Worm (Caenorhabditis elegans) whole organism, young adult: Measurements from ENCODE around the gene W02F12.2.

ENCODE experiments used
- C17E4.6 ChIP-seq: fragments of 200-800 bp; sonication (Bioruptor generic); IDR thresholded peaks from 2 replicates; pipeline ENCODE4 v1.3.6; 2022; ENCODE audit warnings: missing genetic modification reagents, missing genetic modification characterization, missing compliant biosample characterization
- F23B12.7 ChIP-seq: sonication (generic microtip); optimal IDR thresholded peaks from 2 replicates; lab custom pipeline; 2017; ENCODE audit warnings: missing genetic modification characterization, mild to moderate bottlenecking, missing compliant biosample characterization, antibody characterized with exemption, moderate library complexity; ENCODE audit not compliant: insufficient read depth
- F57A8.1 ChIP-seq: fragments of 200-800 bp; sonication (Bioruptor generic); optimal IDR thresholded peaks from 2 replicates; lab custom pipeline; 2018; ENCODE audit warnings: mild to moderate bottlenecking, missing genetic modification characterization, moderate library complexity, missing compliant biosample characterization
- K11D2.4 ChIP-seq: fragments of 200-800 bp; sonication (Bioruptor generic); IDR thresholded peaks from 2 replicates; pipeline ENCODE4 v1.3.6; 2022; ENCODE audit warnings: missing genetic modification reagents, missing genetic modification characterization, missing compliant biosample characterization
- T07F8.4 ChIP-seq: sonication (generic microtip); optimal IDR thresholded peaks from 2 replicates; lab custom pipeline; 2016; ENCODE audit warnings: mild to moderate bottlenecking, missing genetic modification characterization, moderate library complexity, missing compliant biosample characterization
- Y53F4B.3 ChIP-seq: fragments of 200-800 bp; sonication (Bioruptor generic); IDR thresholded peaks from 2 replicates; pipeline ENCODE4 v1.3.6; 2022; ENCODE audit warnings: missing genetic modification reagents, missing genetic modification characterization, missing compliant biosample characterization
- Y53G8AR.9 ChIP-seq: fragments of 200-800 bp; sonication (Bioruptor generic); conservative IDR thresholded peaks from 2 replicates; pipeline ENCODE4 v1.3.6; 2022; ENCODE audit warnings: missing genetic modification reagents, missing genetic modification characterization, missing compliant biosample characterization
- Y67H2A.10 ChIP-seq: fragments of 200-800 bp; sonication (Bioruptor generic); conservative IDR thresholded peaks from 2 replicates; pipeline ENCODE4 v1.3.6; 2022; ENCODE audit warnings: missing genetic modification reagents, missing genetic modification characterization, missing compliant biosample characterization
- ZK185.1 ChIP-seq: sonication (generic microtip); optimal IDR thresholded peaks from 2 replicates; lab custom pipeline; 2016; ENCODE audit warnings: mild to moderate bottlenecking, missing genetic modification characterization, missing compliant biosample characterization; ENCODE audit not compliant: poor library complexity, severe bottlenecking
- ama-1 ChIP-seq, 3 experiments: fragments of 150-350 bp in 1 of 3; sonication (generic microtip) in 2 of 3; optimal IDR thresholded peaks; 2 replicates each; lab custom pipeline; 2014 to 2018; ENCODE audit warnings: missing biosample characterization in 2 of 3, missing genetic modification characterization in 2 of 3, missing genetic modification reagents in 2 of 3
- aptf-3 ChIP-seq: fragments of 200-800 bp; sonication (Bioruptor generic); IDR thresholded peaks from 2 replicates; pipeline ENCODE4 v1.3.6; 2022; ENCODE audit warnings: missing genetic modification characterization, missing compliant biosample characterization
- atf-7 ChIP-seq: sonication (generic microtip); optimal IDR thresholded peaks from 2 replicates; lab custom pipeline; 2017; ENCODE audit warnings: mild to moderate bottlenecking, missing genetic modification characterization, missing compliant biosample characterization
- athp-1 ChIP-seq: sonication (generic microtip); optimal IDR thresholded peaks from 2 replicates; lab custom pipeline; 2017; ENCODE audit warnings: mild to moderate bottlenecking, missing genetic modification characterization, missing compliant biosample characterization
- attf-5 ChIP-seq: fragments of 200-800 bp; sonication (Bioruptor generic); optimal IDR thresholded peaks from 2 replicates; lab custom pipeline; 2018; ENCODE audit warnings: mild to moderate bottlenecking, missing genetic modification characterization, missing compliant biosample characterization
- cebp-1 ChIP-seq, 2 experiments: fragments of 200-800 bp in 1 of 2; sonication (Bioruptor generic) in 1 of 2; sonication (generic microtip) in 1 of 2; IDR thresholded peaks in 1 of 2; optimal IDR thresholded peaks in 1 of 2; 2 replicates each; pipeline versions ENCODE4 v1.3.6 to Lab custom; 2017 to 2022; ENCODE audit warnings: missing compliant biosample characterization in 2 of 2, missing genetic modification characterization in 2 of 2, mild to moderate bottlenecking in 1 of 2, missing genetic modification reagents in 1 of 2, moderate library complexity in 1 of 2
- ceh-40 ChIP-seq: fragments of 200-800 bp; sonication (Bioruptor generic); IDR thresholded peaks from 2 replicates; pipeline ENCODE4 v1.3.6; 2022; ENCODE audit warnings: missing genetic modification characterization, missing compliant biosample characterization
- dox-1 ChIP-seq: fragments of 200-800 bp; sonication (Bioruptor generic); IDR thresholded peaks from 2 replicates; pipeline ENCODE4 v1.3.6; 2022; ENCODE audit warnings: missing genetic modification reagents, missing genetic modification characterization, missing compliant biosample characterization
- gei-17 ChIP-seq: fragments of 200-800 bp; sonication (Bioruptor generic); optimal IDR thresholded peaks from 2 replicates; lab custom pipeline; 2018; ENCODE audit warnings: mild to moderate bottlenecking, missing genetic modification characterization, missing compliant biosample characterization
- him-1 ChIP-seq: sonication (generic microtip); optimal IDR thresholded peaks from 2 replicates; lab custom pipeline; 2016; ENCODE audit warnings: missing genotype, missing genetic modification reagents, missing genetic modification characterization, missing compliant biosample characterization
- hmg-1.2 ChIP-seq: fragments of 200-800 bp; sonication (Bioruptor generic); IDR thresholded peaks from 2 replicates; pipeline ENCODE4 v1.3.6; 2022; ENCODE audit warnings: missing genetic modification reagents, missing genetic modification characterization, missing compliant biosample characterization
- let-607 ChIP-seq, 2 experiments: fragments of 200-800 bp in 1 of 2; sonication (Bioruptor generic) in 1 of 2; sonication (generic microtip) in 1 of 2; optimal IDR thresholded peaks; 2 replicates each; lab custom pipeline; 2016 to 2018; ENCODE audit warnings: mild to moderate bottlenecking in 2 of 2, missing compliant biosample characterization in 2 of 2, missing genetic modification characterization in 2 of 2, moderate library complexity in 2 of 2, missing genotype in 1 of 2
- lin-26 ChIP-seq: fragments of 200-800 bp; sonication (Bioruptor generic); IDR thresholded peaks from 2 replicates; pipeline ENCODE4 v1.3.6; 2022; ENCODE audit warnings: missing genetic modification reagents, missing genetic modification characterization, missing compliant biosample characterization
- lin-40 ChIP-seq: sonication (generic microtip); optimal IDR thresholded peaks from 2 replicates; lab custom pipeline; 2016; ENCODE audit warnings: missing genetic modification characterization, mild to moderate bottlenecking, missing compliant biosample characterization, missing genotype, missing genetic modification reagents
- lin-54 ChIP-seq: fragments of 200-800 bp; sonication (Bioruptor generic); optimal IDR thresholded peaks from 2 replicates; lab custom pipeline; 2018; ENCODE audit warnings: mild to moderate bottlenecking, missing genetic modification characterization, missing compliant biosample characterization
- lir-1 ChIP-seq: fragments of 200-800 bp; sonication (Bioruptor generic); conservative IDR thresholded peaks from 2 replicates; pipeline ENCODE4 v1.3.6; 2022; ENCODE audit warnings: missing genetic modification reagents, missing genetic modification characterization, missing compliant biosample characterization
- madf-6 ChIP-seq: fragments of 200-800 bp; sonication (Bioruptor generic); IDR thresholded peaks from 2 replicates; pipeline ENCODE4 v1.3.6; 2022; ENCODE audit warnings: missing genetic modification reagents, missing genetic modification characterization, missing compliant biosample characterization
- nfyb-1 ChIP-seq: fragments of 200-800 bp; sonication (Bioruptor generic); IDR thresholded peaks from 2 replicates; pipeline ENCODE4 v1.3.6; 2022; ENCODE audit warnings: missing genetic modification reagents, missing genetic modification characterization, missing compliant biosample characterization
- nhr-80 ChIP-seq: sonication (generic microtip); optimal IDR thresholded peaks from 2 replicates; lab custom pipeline; 2016; ENCODE audit warnings: missing genetic modification characterization, missing compliant biosample characterization
- pbrm-1 ChIP-seq: fragments of 200-800 bp; sonication (Bioruptor generic); IDR thresholded peaks from 2 replicates; pipeline ENCODE4 v1.3.6; 2022; ENCODE audit warnings: missing genetic modification reagents, missing genetic modification characterization, missing compliant biosample characterization
- repo-1 ChIP-seq: sonication (generic microtip); optimal IDR thresholded peaks from 2 replicates; lab custom pipeline; 2017; ENCODE audit warnings: mild to moderate bottlenecking, missing genetic modification characterization, missing compliant biosample characterization
- snpc-1.1 ChIP-seq: sonication (generic microtip); optimal IDR thresholded peaks from 2 replicates; lab custom pipeline; 2017; ENCODE audit warnings: missing genetic modification characterization, mild to moderate bottlenecking, missing compliant biosample characterization, antibody characterized with exemption, moderate library complexity, missing genotype, missing genetic modification reagents; ENCODE audit not compliant: insufficient read depth
- snpc-3.4 ChIP-seq: sonication (generic microtip); optimal IDR thresholded peaks from 2 replicates; lab custom pipeline; 2017; ENCODE audit warnings: missing genetic modification characterization, mild to moderate bottlenecking, missing compliant biosample characterization, antibody characterized with exemption, moderate library complexity, missing genotype, missing genetic modification reagents
- snpc-4 ChIP-seq, 5 experiments: fragments of 150-350 bp in 1 of 5; sonication (generic microtip) in 4 of 5; optimal IDR thresholded peaks; 2 replicates each; lab custom pipeline; 2014 to 2018; ENCODE audit warnings: missing genetic modification characterization in 5 of 5, missing biosample characterization in 3 of 5, antibody characterized with exemption in 2 of 5, mild to moderate bottlenecking in 2 of 5, missing compliant biosample characterization in 2 of 5, missing genotype in 2 of 5, moderate library complexity in 2 of 5, missing genetic modification reagents in 1 of 5
- tlf-1 ChIP-seq: fragments of 200-800 bp; sonication (Bioruptor generic); optimal IDR thresholded peaks from 2 replicates; lab custom pipeline; 2018; ENCODE audit warnings: mild to moderate bottlenecking, missing genetic modification characterization, missing compliant biosample characterization
- unc-130 ChIP-seq: sonication (generic microtip); optimal IDR thresholded peaks from 2 replicates; lab custom pipeline; 2016; ENCODE audit warnings: missing genetic modification reagents, missing genetic modification characterization, missing compliant biosample characterization
- xnd-1 ChIP-seq: sonication (generic microtip); optimal IDR thresholded peaks from 2 replicates; lab custom pipeline; 2016; ENCODE audit warnings: missing genotype, missing genetic modification reagents, missing genetic modification characterization, missing compliant biosample characterization
- ztf-22 ChIP-seq: fragments of 200-800 bp; sonication (Bioruptor generic); optimal IDR thresholded peaks from 2 replicates; lab custom pipeline; 2018; ENCODE audit warnings: mild to moderate bottlenecking, missing genetic modification characterization, moderate library complexity, missing compliant biosample characterization
- ztf-26 ChIP-seq: sonication (generic microtip); optimal IDR thresholded peaks from 2 replicates; lab custom pipeline; 2017; ENCODE audit warnings: missing genetic modification characterization, missing compliant biosample characterization

W02F12.2 gene

DNA sequence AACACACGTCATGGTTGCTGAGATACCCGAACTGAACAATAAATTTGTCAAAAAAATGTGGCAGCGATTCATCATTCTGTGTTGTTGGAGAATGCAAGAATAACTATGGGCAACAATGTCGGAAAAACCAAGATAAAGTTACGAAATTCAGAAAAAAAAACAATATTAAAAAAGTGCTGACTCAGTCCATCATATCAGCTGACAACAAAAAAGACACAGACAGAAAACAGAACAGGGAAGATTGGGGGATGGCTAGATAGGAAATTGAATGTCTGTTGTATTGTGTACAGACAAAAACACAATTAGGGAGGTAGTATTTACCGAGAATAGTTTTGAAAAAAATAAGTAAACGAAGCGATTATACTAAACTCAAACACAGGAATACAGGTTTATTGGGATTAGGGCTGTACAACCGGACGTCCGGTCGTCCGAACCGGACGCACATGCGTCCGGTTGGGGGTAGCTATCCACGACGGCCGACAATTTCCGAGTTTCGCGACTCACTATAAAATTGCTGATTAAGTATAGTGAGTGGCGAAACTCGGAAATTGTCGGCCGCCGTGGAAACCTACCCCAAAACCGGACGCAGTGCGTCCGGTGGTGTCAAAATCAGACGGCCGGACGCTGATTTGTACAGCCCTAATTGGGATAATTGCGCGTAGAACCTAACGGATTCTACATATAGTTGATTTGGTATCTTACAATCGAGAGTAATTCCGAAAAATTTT, 39.8 kb downstream of the W02F12.2 start:
- no peak for TF ChIP-seq aptf-3 (GFP tag; lab: Robert Waterston, UW)
- peak; percentile 87 for TF ChIP-seq snpc-4 (GFP tag; optimal IDR thresholded peaks at IDR 0.05; lab: Kevin White, UChicago)
- TF ChIP-seq snpc-4 (tag; optimal IDR thresholded peaks at IDR 0.05; lab: Kevin White, UChicago): peak in 3 of 4 experiments; percentile 85 to 97 (median 94)
- peak; percentile 12 for TF ChIP-seq nhr-80 (tag; lab: Kevin White, UChicago)
- no peak for TF ChIP-seq gei-17 (GFP tag; lab: Kevin White, UChicago)
- TF ChIP-seq hmg-1.2 (GFP tag; lab: Robert Waterston, UW): peak; percentile 49
- no peak for TF ChIP-seq unc-130 (GFP tag; lab: Kevin White, UChicago)
- peak; percentile 56 for TF ChIP-seq snpc-3.4 (tag; lab: Kevin White, UChicago)
- peak; percentile 22 for TF ChIP-seq xnd-1 (tag; lab: Kevin White, UChicago)
- peak; percentile 87 for TF ChIP-seq snpc-1.1 (tag; lab: Kevin White, UChicago)
- TF ChIP-seq atf-7 (tag; lab: Kevin White, UChicago): no peak
- peak; percentile 42 for TF ChIP-seq attf-5 (GFP tag; lab: Kevin White, UChicago)
- TF ChIP-seq ztf-22 (GFP tag; lab: Kevin White, UChicago): no peak
- peak; percentile 78 for TF ChIP-seq cebp-1 (GFP tag; IDR thresholded peaks at IDR 0.05; lab: Robert Waterston, UW)
- TF ChIP-seq cebp-1 (tag; optimal IDR thresholded peaks at IDR 0.05; lab: Kevin White, UChicago): peak; percentile 81
- TF ChIP-seq pbrm-1: 0 out of 2 replicates have a peak, but pooled peaks have one; percentile 7
- TF ChIP-seq, all 124 proteins: peak for 9

DNA sequence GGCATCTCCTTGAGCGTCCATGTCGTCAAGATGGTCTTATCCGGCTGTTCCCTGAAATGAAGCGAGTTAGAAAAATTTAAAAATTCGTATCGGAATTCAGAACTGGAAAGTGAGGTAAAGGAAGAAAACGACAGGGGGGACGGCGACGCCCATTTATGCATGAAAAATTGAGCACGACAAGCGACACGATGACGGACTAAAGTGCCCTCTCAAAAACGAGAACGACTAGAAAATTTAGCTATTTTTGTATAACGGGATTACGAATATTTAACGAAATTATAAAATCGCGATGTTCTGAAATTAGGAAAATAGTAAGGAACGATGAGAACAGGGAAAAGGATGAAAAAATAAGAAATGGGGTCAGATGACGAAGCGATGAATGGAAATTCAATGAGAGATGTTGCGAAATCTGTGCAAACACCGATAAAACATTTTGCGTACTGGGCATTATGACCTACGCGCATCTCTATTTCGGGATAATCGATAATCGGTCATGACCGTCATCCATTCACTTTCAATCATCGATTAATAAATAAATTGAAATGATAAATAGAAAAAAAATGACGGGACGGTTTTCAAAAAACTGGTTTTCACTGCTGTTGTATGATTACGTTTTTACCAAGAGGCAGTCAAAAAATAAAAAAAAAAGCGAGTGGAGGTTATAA, 40.9 kb downstream of the W02F12.2 start, which contains the start of gene snb-1:
snb-1 (minus strand) TSS at position 51 of the 665 bp plus-strand sequence.
- TF ChIP-seq nfyb-1 (GFP tag; lab: Robert Waterston, UW) (peak; percentile 43; the same call in 1 of the 2 replicates), snpc-4 (GFP tag; optimal IDR thresholded peaks at IDR 0.05; lab: Kevin White, UChicago) (no peak), snpc-4 (tag; optimal IDR thresholded peaks at IDR 0.05; lab: Kevin White, UChicago) (peak in 3 of 4 experiments; percentile 29 to 78 (median 38)), athp-1 (tag; lab: Kevin White, UChicago) (peak; percentile 66), ztf-26 (peak; percentile 16), lin-26 (no peak), C17E4.6 (GFP tag; lab: Robert Waterston, UW) (no peak), dox-1 (GFP tag; lab: Robert Waterston, UW) (peak; percentile 27; the same call in 1 of the 2 replicates), lin-54 (GFP tag; lab: Kevin White, UChicago) (peak; percentile 11), lin-40 (tag; lab: Kevin White, UChicago) (peak; percentile 73), K11D2.4 (peak; percentile 23; the same call in 1 of the 2 replicates), nhr-80 (tag; lab: Kevin White, UChicago) (peak; percentile 2), F23B12.7 (tag; lab: Kevin White, UChicago) (peak; percentile 20), pbrm-1 (0 out of 2 replicates have a peak, but pooled peaks have one; percentile 22), ZK185.1 (tag; lab: Kevin White, UChicago) (peak; percentile 62), Y53F4B.3 (no peak), snpc-3.4 (tag; lab: Kevin White, UChicago) (no peak), tlf-1 (no peak), attf-5 (GFP tag; lab: Kevin White, UChicago) (peak; percentile 97), cebp-1 (GFP tag; IDR thresholded peaks at IDR 0.05; lab: Robert Waterston, UW) (peak; percentile 99), cebp-1 (tag; optimal IDR thresholded peaks at IDR 0.05; lab: Kevin White, UChicago) (peak; percentile 100), let-607 (tag; optimal IDR thresholded peaks at IDR 0.05; lab: Kevin White, UChicago) (no peak)

DNA sequence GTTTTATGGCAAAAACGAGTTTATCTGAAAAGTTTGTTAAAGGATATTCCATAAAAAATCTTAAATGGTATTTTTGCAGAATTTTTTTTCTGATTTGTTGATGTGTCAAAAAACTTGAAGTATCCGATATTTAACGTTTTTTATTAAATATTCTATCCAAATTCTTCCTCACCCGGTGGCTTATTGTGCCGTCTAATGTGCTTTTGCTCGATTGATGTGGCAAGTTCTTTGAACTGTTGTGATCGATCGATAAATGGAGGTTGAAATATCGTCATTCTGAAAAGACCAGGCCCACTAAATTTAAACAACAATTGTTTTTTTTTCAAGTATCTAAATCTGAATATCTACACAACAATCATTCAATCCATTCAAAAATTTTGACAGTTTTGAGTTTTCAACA, 42.3 kb downstream of the W02F12.2 start, which contains the start of gene syx-18:
syx-18 (minus strand) TSS at position 276 of the 400 bp plus-strand sequence.
- TF ChIP-seq madf-6 (GFP tag; lab: Robert Waterston, UW): peak; percentile 53
- TF ChIP-seq Y53F4B.3: no peak
- TF ChIP-seq atf-7 (tag; lab: Kevin White, UChicago): peak; percentile 7
- TF ChIP-seq repo-1 (tag; lab: Kevin White, UChicago): peak; percentile 32
- TF ChIP-seq lir-1 (GFP tag; lab: Robert Waterston, UW): no peak
- TF ChIP-seq ceh-40: no peak
- TF ChIP-seq Y53G8AR.9: peak; percentile 73
- TF ChIP-seq F57A8.1 (GFP tag; lab: Kevin White, UChicago): no peak
- TF ChIP-seq him-1 (tag; lab: Kevin White, UChicago): peak; percentile 11
- TF ChIP-seq ama-1 (optimal IDR thresholded peaks at IDR 0.05; lab: Kevin White, UChicago): peak; percentile 18
- TF ChIP-seq ama-1 (GFP tag; optimal IDR thresholded peaks at IDR 0.05; lab: Kevin White, UChicago): peak in 1 of 2 experiments; percentile 49
- TF ChIP-seq let-607 (tag; optimal IDR thresholded peaks at IDR 0.05; lab: Kevin White, UChicago): peak in 1 of 2 experiments; percentile 38
- TF ChIP-seq T07F8.4 (tag; lab: Kevin White, UChicago): no peak
- TF ChIP-seq xnd-1 (tag; lab: Kevin White, UChicago): no peak
- no peak for TF ChIP-seq Y67H2A.10 (GFP tag; lab: Robert Waterston, UW)
